Worm (Caenorhabditis elegans) whole organism, L1 larva: ENCODE measurements around the gene nipi-3.

Source experiments
- C04F5.9 ChIP-seq: sonication (generic microtip); optimal IDR thresholded peaks from 2 replicates; lab custom pipeline; 2016; ENCODE audit warnings: missing genetic modification characterization, missing compliant biosample characterization
- aha-1 ChIP-seq: fragments of 150-350 bp; optimal IDR thresholded peaks from 2 replicates; lab custom pipeline; 2014; ENCODE audit warnings: missing biosample characterization, missing genetic modification characterization
- aly-2 ChIP-seq: fragments of 150-350 bp; optimal IDR thresholded peaks from 2 replicates; lab custom pipeline; 2014; ENCODE audit warnings: missing biosample characterization, missing genetic modification characterization
- blmp-1 ChIP-seq: fragments of 150-350 bp; optimal IDR thresholded peaks from 2 replicates; lab custom pipeline; 2014; ENCODE audit warnings: missing biosample characterization, missing genetic modification characterization
- ceh-82 ChIP-seq, 3 experiments: fragments of 150-350 bp in 1 of 3; sonication (generic microtip) in 2 of 3; optimal IDR thresholded peaks; 2 replicates each; lab custom pipeline; 2014 to 2017; ENCODE audit warnings: missing biosample characterization in 3 of 3, missing genetic modification characterization in 3 of 3
- ceh-88 ChIP-seq: fragments of 200-800 bp; sonication (Bioruptor generic); IDR thresholded peaks from 2 replicates; pipeline ENCODE4 v1.3.6; 2022; ENCODE audit warnings: missing genetic modification characterization, missing compliant biosample characterization
- dpl-1 ChIP-seq, 3 experiments: fragments of 150-350 bp in 2 of 3; sonication (generic microtip) in 1 of 3; optimal IDR thresholded peaks; 2 replicates each; lab custom pipeline; 2014 to 2017; ENCODE audit warnings: missing biosample characterization in 3 of 3, missing genetic modification characterization in 3 of 3, missing genetic modification reagents in 3 of 3
- dsc-1 ChIP-seq: sonication (generic microtip); optimal IDR thresholded peaks from 2 replicates; lab custom pipeline; 2016; ENCODE audit warnings: mild to moderate bottlenecking, missing genetic modification characterization, missing compliant biosample characterization
- efl-1 ChIP-seq, 4 experiments: fragments of 150-350 bp; optimal IDR thresholded peaks in 3 of 4; peaks in 1 of 4; 1 replicate in 1 of 4; 2 replicates in 3 of 4; lab custom pipeline; 2014; ENCODE audit warnings: missing biosample characterization in 2 of 4, missing genetic modification characterization in 2 of 4, missing genetic modification reagents in 2 of 4
- egl-27 ChIP-seq, 2 experiments: fragments of 150-350 bp in 1 of 2; sonication (generic microtip); optimal IDR thresholded peaks; 3 replicates each; lab custom pipeline; 2017 to 2018; ENCODE audit warnings: missing biosample characterization in 2 of 2, missing genetic modification characterization in 2 of 2, missing genetic modification reagents in 2 of 2
- elt-2 ChIP-seq: sonication (generic microtip); optimal IDR thresholded peaks from 2 replicates; lab custom pipeline; 2016; ENCODE audit warnings: missing genetic modification characterization, mild to moderate bottlenecking, inconsistent platforms, missing compliant biosample characterization, missing genetic modification reagents
- elt-3 ChIP-seq, 6 experiments: fragments of 150-350 bp in 1 of 6; sonication (generic microtip); optimal IDR thresholded peaks; 2 replicates each; lab custom pipeline; 2017 to 2018; ENCODE audit warnings: missing biosample characterization in 6 of 6, missing genetic modification characterization in 6 of 6, inconsistent platforms in 1 of 6
- ets-5 ChIP-seq: fragments of 200-800 bp; sonication (Bioruptor generic); IDR thresholded peaks from 2 replicates; pipeline ENCODE4 v1.3.6; 2022; ENCODE audit warnings: missing genetic modification characterization, missing compliant biosample characterization
- fkh-4 ChIP-seq: sonication (generic microtip); optimal IDR thresholded peaks from 2 replicates; lab custom pipeline; 2016; ENCODE audit warnings: missing compliant biosample characterization, missing genetic modification characterization, borderline replicate concordance
- fkh-8 ChIP-seq: sonication (generic microtip); optimal IDR thresholded peaks from 2 replicates; lab custom pipeline; 2016; ENCODE audit warnings: mild to moderate bottlenecking, missing genetic modification characterization, missing compliant biosample characterization
- fos-1 ChIP-seq: fragments of 150-350 bp; optimal IDR thresholded peaks from 2 replicates; lab custom pipeline; 2014; ENCODE audit warnings: missing biosample characterization, missing genetic modification characterization
- lin-13 ChIP-seq: fragments of 150-350 bp; optimal IDR thresholded peaks from 2 replicates; lab custom pipeline; 2014; ENCODE audit warnings: missing biosample characterization, missing genetic modification reagents, missing genetic modification characterization
- lin-14 ChIP-seq: fragments of 200-800 bp; sonication (Bioruptor generic); optimal IDR thresholded peaks from 2 replicates; lab custom pipeline; 2018; ENCODE audit warnings: mild to moderate bottlenecking, missing genetic modification characterization, moderate library complexity, missing compliant biosample characterization
- lin-39 ChIP-seq: fragments of 150-350 bp; optimal IDR thresholded peaks from 2 replicates; lab custom pipeline; 2014; ENCODE audit warnings: missing biosample characterization, missing genetic modification reagents, missing genetic modification characterization
- lir-3 ChIP-seq: sonication (generic microtip); optimal IDR thresholded peaks from 2 replicates; lab custom pipeline; 2016; ENCODE audit warnings: mild to moderate bottlenecking, missing genetic modification characterization, moderate library complexity, missing compliant biosample characterization; ENCODE audit not compliant: poor library complexity
- lsy-2 ChIP-seq, 2 experiments: fragments of 150-350 bp; optimal IDR thresholded peaks; 2 replicates each; lab custom pipeline; 2014; ENCODE audit warnings: missing biosample characterization in 2 of 2, missing genetic modification characterization in 2 of 2
- mab-9 ChIP-seq: fragments of 200-800 bp; sonication (Bioruptor generic); IDR thresholded peaks from 2 replicates; pipeline ENCODE4 v1.3.6; 2022; ENCODE audit warnings: missing genetic modification reagents, missing genetic modification characterization, missing compliant biosample characterization
- mdl-1 ChIP-seq, 2 experiments: fragments of 150-350 bp; optimal IDR thresholded peaks; 2 replicates each; lab custom pipeline; 2014 to 2017; ENCODE audit warnings: missing biosample characterization in 2 of 2, missing genetic modification characterization in 2 of 2, inconsistent platforms in 1 of 2
- mep-1 ChIP-seq: fragments of 150-350 bp; optimal IDR thresholded peaks from 2 replicates; lab custom pipeline; 2014; ENCODE audit warnings: missing biosample characterization, missing genetic modification characterization
- nhr-11 ChIP-seq: fragments of 150-350 bp; optimal IDR thresholded peaks from 2 replicates; lab custom pipeline; 2014; ENCODE audit warnings: missing biosample characterization, missing genetic modification characterization
- nhr-12 ChIP-seq: sonication (generic microtip); optimal IDR thresholded peaks from 2 replicates; lab custom pipeline; 2017; ENCODE audit warnings: missing biosample characterization, missing genetic modification characterization
- nhr-19 ChIP-seq: fragments of 200-800 bp; sonication (Bioruptor generic); conservative IDR thresholded peaks from 2 replicates; pipeline ENCODE4 v1.3.6; 2022; ENCODE audit warnings: missing genetic modification characterization, missing compliant biosample characterization
- nhr-20 ChIP-seq: sonication (generic microtip); optimal IDR thresholded peaks from 2 replicates; lab custom pipeline; 2016; ENCODE audit warnings: mild to moderate bottlenecking, missing genetic modification characterization, missing compliant biosample characterization
- nhr-71 ChIP-seq: sonication (generic microtip); optimal IDR thresholded peaks from 2 replicates; lab custom pipeline; 2016; ENCODE audit warnings: mild to moderate bottlenecking, missing genetic modification characterization, moderate library complexity, missing compliant biosample characterization
- nhr-77 ChIP-seq: fragments of 150-350 bp; optimal IDR thresholded peaks from 2 replicates; lab custom pipeline; 2014; ENCODE audit warnings: missing biosample characterization, missing genetic modification characterization
- nhr-84 ChIP-seq: sonication (generic microtip); optimal IDR thresholded peaks from 2 replicates; lab custom pipeline; 2017; ENCODE audit warnings: missing biosample characterization, missing genetic modification characterization
- nhr-85 ChIP-seq: sonication (generic microtip); peaks from one replicate; lab custom pipeline; 2016; ENCODE audit warnings: missing genetic modification characterization, inconsistent platforms, missing compliant biosample characterization
- nhr-90 ChIP-seq: sonication (generic microtip); optimal IDR thresholded peaks from 2 replicates; lab custom pipeline; 2016; ENCODE audit warnings: mild to moderate bottlenecking, missing genetic modification characterization, missing compliant biosample characterization; ENCODE audit not compliant: poor library complexity
- pag-3 ChIP-seq: sonication (generic microtip); optimal IDR thresholded peaks from 2 replicates; lab custom pipeline; 2017; ENCODE audit warnings: missing genetic modification characterization, mild to moderate bottlenecking, missing compliant biosample characterization, antibody characterized with exemption, borderline replicate concordance; ENCODE audit not compliant: insufficient read depth
- pax-3 ChIP-seq: fragments of 200-800 bp; sonication (Bioruptor generic); optimal IDR thresholded peaks from 2 replicates; lab custom pipeline; 2018; ENCODE audit warnings: mild to moderate bottlenecking, missing genetic modification characterization, moderate library complexity, missing compliant biosample characterization
- pqm-1 ChIP-seq: sonication (generic microtip); optimal IDR thresholded peaks from 3 replicates; lab custom pipeline; 2017; ENCODE audit warnings: missing biosample characterization, missing genetic modification characterization
- rnt-1 ChIP-seq: sonication (generic microtip); optimal IDR thresholded peaks from 2 replicates; lab custom pipeline; 2016; ENCODE audit warnings: mild to moderate bottlenecking, missing genetic modification characterization, moderate library complexity, missing compliant biosample characterization
- skn-1 ChIP-seq: fragments of 150-350 bp; optimal IDR thresholded peaks from 2 replicates; lab custom pipeline; 2014; ENCODE audit warnings: missing biosample characterization, missing genetic modification characterization
- snu-23 ChIP-seq: sonication (generic microtip); optimal IDR thresholded peaks from 2 replicates; lab custom pipeline; 2016; ENCODE audit warnings: missing genetic modification characterization, missing compliant biosample characterization
- tbx-2 ChIP-seq: sonication (generic microtip); optimal IDR thresholded peaks from 2 replicates; lab custom pipeline; 2016; ENCODE audit warnings: missing genetic modification characterization, missing compliant biosample characterization
- unc-130 ChIP-seq: fragments of 150-350 bp; optimal IDR thresholded peaks from 2 replicates; lab custom pipeline; 2017; ENCODE audit warnings: missing biosample characterization, missing genetic modification characterization, inconsistent platforms
- unc-62 ChIP-seq: fragments of 150-350 bp; optimal IDR thresholded peaks from 2 replicates; lab custom pipeline; 2014; ENCODE audit warnings: missing biosample characterization, missing genetic modification reagents, missing genetic modification characterization
- ztf-11 ChIP-seq, 2 experiments: sonication (generic microtip); optimal IDR thresholded peaks; 2 replicates each; lab custom pipeline; 2016 to 2017; ENCODE audit warnings: missing genetic modification characterization in 2 of 2, missing biosample characterization in 1 of 2, missing compliant biosample characterization in 1 of 2

nipi-3 gene

ce11 chrX:15599925-15600324, 7.8 kb upstream of the nipi-3 start:
- peak; percentile 58 for TF ChIP-seq nhr-20
- TF ChIP-seq nhr-19 = peak; percentile 52
- no peak for TF ChIP-seq tbx-2
- peak; percentile 45 to 48 for TF ChIP-seq lsy-2 (tag; optimal IDR thresholded peaks at IDR 0.05; lab: Kevin White, UChicago)
- peak; percentile 43 for TF ChIP-seq unc-62 (GFP tag; lab: Kevin White, UChicago)
- peak; percentile 13 for TF ChIP-seq lin-13
- TF ChIP-seq egl-27 (tag; optimal IDR thresholded peaks at IDR 0.05; lab: Kevin White, UChicago) = no peak
- no peak for TF ChIP-seq nhr-90 (tag; lab: Kevin White, UChicago)
- peak; percentile 46 for TF ChIP-seq rnt-1
- peak; percentile 45 for TF ChIP-seq lir-3 (tag; lab: Kevin White, UChicago)
- TF ChIP-seq snu-23 (GFP tag; lab: Kevin White, UChicago) = peak; percentile 5
- TF ChIP-seq lin-39 (tag; lab: Kevin White, UChicago) = peak; percentile 98
- TF ChIP-seq pag-3 (tag; lab: Kevin White, UChicago) = no peak
- no peak for TF ChIP-seq pqm-1 (tag; lab: Kevin White, UChicago)
- peak; percentile 79 for TF ChIP-seq nhr-71 (tag; lab: Kevin White, UChicago)
- TF ChIP-seq lin-14 (GFP tag; lab: Kevin White, UChicago) = peak; percentile 60

- TF ChIP-seq skn-1 (peak; percentile 0), dpl-1 (GFP tag; optimal IDR thresholded peaks at IDR 0.05; lab: Kevin White, UChicago) (peak in 1 of 3 experiments; percentile 17), lsy-2 (tag; optimal IDR thresholded peaks at IDR 0.05; lab: Kevin White, UChicago) (peak in 1 of 2 experiments; percentile 15), fkh-8 (peak; percentile 86), nhr-20 (no peak), mep-1 (tag; lab: Kevin White, UChicago) (peak; percentile 13), elt-2 (no peak), nhr-11 (tag; lab: Kevin White, UChicago) (no peak), nhr-19 (no peak), C04F5.9 (tag; lab: Kevin White, UChicago) (no peak), dsc-1 (tag; lab: Kevin White, UChicago) (peak; percentile 58), nhr-85 (peak; percentile 27), nhr-84 (no peak), mdl-1 (tag; optimal IDR thresholded peaks at IDR 0.05; lab: Kevin White, UChicago) (peak in 1 of 2 experiments; percentile 31), efl-1 (optimal IDR thresholded peaks at IDR 0.05; lab: Kevin White, UChicago) (peak in 1 of 2 experiments; percentile 9), efl-1 (GFP tag; optimal IDR thresholded peaks at IDR 0.05 in 1 of 2; lab: Kevin White, UChicago) (peak in 1 of 2 experiments; percentile 85), lin-14 (GFP tag; lab: Kevin White, UChicago) (peak; percentile 75), ceh-82 (tag; optimal IDR thresholded peaks at IDR 0.05; lab: Kevin White, UChicago) (peak in 1 of 3 experiments; percentile 33)
These were observed 7.2 kb upstream of the nipi-3 start, which contains the start of gene ent-2 for ce11 chrX:15600512-15601117. Gene ent-2, plus strand, starts transcription at chrX:15601067.

- TF ChIP-seq ztf-11 (tag; optimal IDR thresholded peaks at IDR 0.05; lab: Kevin White, UChicago) = no peak
- no peak for TF ChIP-seq elt-3 (tag; optimal IDR thresholded peaks at IDR 0.05; lab: Kevin White, UChicago)
These were observed 3.5 kb upstream of the nipi-3 start for ce11 chrX:15604236-15604635.

ce11 chrX:15606585-15607276, 1.0 kb upstream of the nipi-3 start, which contains the start of gene rab-14:
Gene rab-14, minus strand, starts transcription at chrX:15606635.
- TF ChIP-seq nhr-12 (tag; lab: Kevin White, UChicago) = no peak
- no peak for TF ChIP-seq nhr-84
- TF ChIP-seq aly-2 (tag; lab: Kevin White, UChicago) = no peak
- no peak for TF ChIP-seq pax-3 (tag; lab: Kevin White, UChicago)
- TF ChIP-seq pag-3 (tag; lab: Kevin White, UChicago) = no peak
- TF ChIP-seq dsc-1 (tag; lab: Kevin White, UChicago) = peak; percentile 58
- no peak for TF ChIP-seq ets-5 (GFP tag; lab: Robert Waterston, UW)
- TF ChIP-seq nhr-90 (tag; lab: Kevin White, UChicago) = no peak
- TF ChIP-seq unc-130 (tag; lab: Kevin White, UChicago) = no peak
- TF ChIP-seq blmp-1 (tag; lab: Kevin White, UChicago) = peak; percentile 68
- no peak for TF ChIP-seq fkh-4 (tag; lab: Kevin White, UChicago)
- TF ChIP-seq nhr-77 = peak; percentile 63
- peak; percentile 70 for TF ChIP-seq nhr-20
- no peak for TF ChIP-seq C04F5.9 (tag; lab: Kevin White, UChicago)
- no peak for TF ChIP-seq ceh-88 (GFP tag; lab: Robert Waterston, UW)
- TF ChIP-seq tbx-2 = peak; percentile 80
- peak; percentile 64 for TF ChIP-seq fos-1 (tag; lab: Kevin White, UChicago)
- no peak for TF ChIP-seq aha-1 (tag; lab: Kevin White, UChicago)
- TF ChIP-seq mab-9 (GFP tag; lab: Robert Waterston, UW) = no peak
